Fruit fly (Drosophila melanogaster) whole organism, wandering third instar larva: Measurements from ENCODE around the gene CG13272.

Source experiments
- Abd-B ChIP-seq: fragments of >200 bp; optimal IDR thresholded peaks from 2 replicates; lab custom pipeline; 2017; ENCODE audit warnings: missing biosample characterization, missing genetic modification characterization
- GATAd ChIP-seq: sonication (Bioruptor generic); optimal IDR thresholded peaks from 2 replicates; lab custom pipeline; 2016; ENCODE audit warnings: missing biosample characterization, missing genetic modification characterization
- HLH106 ChIP-seq: fragments of 200-800 bp; optimal IDR thresholded peaks from 3 replicates; lab custom pipeline; 2019; ENCODE audit warnings: missing biosample characterization, mild to moderate bottlenecking, missing genetic modification characterization, moderate library complexity
- Hr78 ChIP-seq: fragments of >200 bp; optimal IDR thresholded peaks from 2 replicates; lab custom pipeline; 2017; ENCODE audit warnings: missing biosample characterization, missing genetic modification characterization
- Rel ChIP-seq, 2 experiments: fragments of 200-800 bp; sonication (Bioruptor generic) in 1 of 2; optimal IDR thresholded peaks; 2 replicates in 1 of 2; 3 replicates in 1 of 2; lab custom pipeline; 2016 to 2019; ENCODE audit warnings: mild to moderate bottlenecking in 2 of 2, missing biosample characterization in 2 of 2, missing genetic modification characterization in 2 of 2, moderate library complexity in 1 of 2
- br ChIP-seq: fragments of 200-800 bp; sonication (Bioruptor generic); optimal IDR thresholded peaks from 2 replicates; lab custom pipeline; 2016; ENCODE audit warnings: missing biosample characterization, missing genetic modification characterization
- brk ChIP-seq: fragments of 200-800 bp; sonication (Bioruptor generic); optimal IDR thresholded peaks from 2 replicates; lab custom pipeline; 2016; ENCODE audit warnings: missing biosample characterization, mild to moderate bottlenecking, missing genetic modification characterization
- dsf ChIP-seq: sonication (Bioruptor generic); optimal IDR thresholded peaks from 2 replicates; lab custom pipeline; 2016; ENCODE audit warnings: missing biosample characterization, missing genetic modification characterization, borderline replicate concordance
- foxo ChIP-seq, 2 experiments: fragments of 200-800 bp; sonication (Bioruptor generic); optimal IDR thresholded peaks; 2 replicates in 1 of 2; 3 replicates in 1 of 2; lab custom pipeline; 2016 to 2017; ENCODE audit warnings: missing biosample characterization in 2 of 2, missing genetic modification characterization in 2 of 2
- fru ChIP-seq: fragments of 200-800 bp; sonication (Bioruptor generic); optimal IDR thresholded peaks from 3 replicates; lab custom pipeline; 2016; ENCODE audit warnings: missing biosample characterization, mild to moderate bottlenecking, missing genetic modification characterization
- h ChIP-seq: fragments of 200-800 bp; sonication (Bioruptor generic); optimal IDR thresholded peaks from 3 replicates; lab custom pipeline; 2016; ENCODE audit warnings: missing biosample characterization, mild to moderate bottlenecking, missing genetic modification characterization
- lola ChIP-seq: fragments of >200 bp; optimal IDR thresholded peaks from 2 replicates; lab custom pipeline; 2017; ENCODE audit warnings: missing biosample characterization, missing genetic modification characterization
- woc ChIP-seq: sonication (Bioruptor generic); optimal IDR thresholded peaks from 2 replicates; lab custom pipeline; 2016; ENCODE audit warnings: missing biosample characterization, mild to moderate bottlenecking, missing genetic modification characterization

DNA sequence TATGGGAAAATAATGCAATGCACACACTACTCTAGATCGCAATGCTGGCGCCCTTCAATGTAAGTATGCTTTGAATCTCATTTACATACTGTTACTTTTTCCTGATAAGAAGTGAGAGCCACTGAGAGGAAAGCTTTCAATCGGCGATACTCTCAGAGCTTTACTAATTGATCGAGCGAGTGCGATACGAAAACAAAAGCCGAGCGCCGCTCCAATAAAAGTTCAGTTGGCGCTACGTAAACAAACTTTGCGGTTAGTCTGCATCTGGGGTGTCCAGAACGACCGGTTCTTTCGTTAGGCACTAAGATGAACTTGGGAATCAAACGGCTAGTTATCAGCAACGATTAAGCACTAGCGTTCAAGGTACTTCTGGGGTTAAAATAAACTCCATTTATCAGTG, 13.3 kb upstream of the CG13272 start, which contains the start of gene CG17928:
- TF ChIP-seq Hr78 (GFP tag; lab: Kevin White, UChicago) (no peak), fru (GFP tag; lab: Kevin White, UChicago) (no peak), h (no peak), Rel (GFP tag; optimal IDR thresholded peaks at IDR 0.05; lab: Kevin White, UChicago) (no peak), Rel (tag; optimal IDR thresholded peaks at IDR 0.05; lab: Kevin White, UChicago) (no peak), lola (GFP tag; lab: Kevin White, UChicago) (no peak), Abd-B (GFP tag; lab: Kevin White, UChicago) (no peak), br (GFP tag; lab: Kevin White, UChicago) (no peak), GATAd (GFP tag; lab: Kevin White, UChicago) (no peak), HLH106 (tag; lab: Kevin White, UChicago) (no peak), brk (no peak), foxo (GFP tag; optimal IDR thresholded peaks at IDR 0.05; lab: Kevin White, UChicago) (no peak), dsf (GFP tag; lab: Kevin White, UChicago) (no peak), woc (GFP tag; lab: Kevin White, UChicago) (no peak)
